Worm (Caenorhabditis elegans) whole organism, midembryonic: ENCODE measurements around the gene F10D7.3.

Experiments used
- cog-1 ChIP-seq: sonication (generic microtip); optimal IDR thresholded peaks from 2 replicates; lab custom pipeline; 2016; ENCODE audit warnings: missing genetic modification characterization, missing compliant biosample characterization
- klf-2 ChIP-seq: fragments of 200-800 bp; sonication (Bioruptor generic); conservative IDR thresholded peaks from 2 replicates; pipeline ENCODE4 v1.3.6; 2022; ENCODE audit warnings: missing genetic modification reagents, missing genetic modification characterization, missing compliant biosample characterization
- med-1 ChIP-seq: sonication (generic microtip); optimal IDR thresholded peaks from 2 replicates; lab custom pipeline; 2017; ENCODE audit warnings: missing genetic modification characterization, mild to moderate bottlenecking, missing compliant biosample characterization, antibody characterized with exemption, missing genetic modification reagents; ENCODE audit not compliant: insufficient read depth
- ref-1 ChIP-seq: fragments of 200-800 bp; sonication (Bioruptor generic); conservative IDR thresholded peaks from 2 replicates; pipeline ENCODE4 v1.3.6; 2022; ENCODE audit warnings: missing genetic modification reagents, missing genetic modification characterization, missing compliant biosample characterization
- tab-1 ChIP-seq: fragments of 200-800 bp; sonication (Bioruptor generic); IDR thresholded peaks from 2 replicates; pipeline ENCODE4 v1.3.6; 2022; ENCODE audit warnings: missing genetic modification characterization, missing compliant biosample characterization
- ztf-23 ChIP-seq: fragments of 200-800 bp; sonication (Bioruptor generic); IDR thresholded peaks from 2 replicates; pipeline ENCODE4 v1.3.6; 2022; ENCODE audit warnings: missing genetic modification reagents, missing genetic modification characterization, missing compliant biosample characterization

- TF ChIP-seq cog-1 (tag; lab: Kevin White, UChicago) (no peak), ztf-23 (no peak), klf-2 (GFP tag; lab: Robert Waterston, UW) (no peak), tab-1 (GFP tag; lab: Robert Waterston, UW) (0 out of 2 replicates have a peak, but pooled peaks have one; percentile 26), med-1 (GFP tag; lab: Kevin White, UChicago) (no peak), ref-1 (GFP tag; lab: Robert Waterston, UW) (no peak)
Observed at ce11 chrX:17421532-17422078, 47.2 kb upstream of the F10D7.3 start, which contains the start of gene osm-11.
